Fruit fly (Drosophila melanogaster) whole organism, embryonic: ENCODE results near the gene Mst36Fb.

Experiments
- ATbp ChIP-seq: fragments of 200-800 bp; sonication (Bioruptor generic); optimal IDR thresholded peaks from 2 replicates; lab custom pipeline; 2017; ENCODE audit warnings: missing biosample characterization, mild to moderate bottlenecking, missing genetic modification characterization, missing genetic modification reagents
- Awh ChIP-seq: fragments of 200-800 bp; sonication (Bioruptor generic); IDR thresholded peaks from 2 replicates; pipeline ENCODE4, ENCODE4 v1.3.6; 2022; ENCODE audit warnings: missing biosample characterization, missing genetic modification characterization
- BtbVII ChIP-seq: fragments of 200-800 bp; sonication (Bioruptor generic); optimal IDR thresholded peaks from 3 replicates; lab custom pipeline; 2017; ENCODE audit warnings: missing biosample characterization, mild to moderate bottlenecking, missing genetic modification characterization
- CG10147 ChIP-seq: fragments of 200-800 bp; sonication (Bioruptor generic); optimal IDR thresholded peaks from 2 replicates; lab custom pipeline; 2019; ENCODE audit warnings: missing biosample characterization, mild to moderate bottlenecking, missing genetic modification characterization, moderate library complexity
- CG10959 ChIP-seq: fragments of 200-800 bp; sonication (Bioruptor generic); IDR thresholded peaks from 2 replicates; pipeline ENCODE4 v1.3.6; 2022; ENCODE audit warnings: missing biosample characterization, missing genetic modification characterization
- CG11456 ChIP-seq: fragments of 200-800 bp; sonication (Bioruptor generic); IDR thresholded peaks from 3 replicates; pipeline ENCODE4 v1.3.6; 2022; ENCODE audit warnings: missing biosample characterization, missing genetic modification characterization
- CG17359 ChIP-seq: fragments of 200-800 bp; sonication (Bioruptor generic); optimal IDR thresholded peaks from 3 replicates; lab custom pipeline; 2018; ENCODE audit warnings: missing biosample characterization, mild to moderate bottlenecking, missing genetic modification characterization, moderate library complexity
- CG17568 ChIP-seq: fragments of 200-800 bp; sonication (Bioruptor generic); optimal IDR thresholded peaks from 2 replicates; lab custom pipeline; 2018; ENCODE audit warnings: missing biosample characterization, mild to moderate bottlenecking, missing genetic modification characterization, moderate library complexity
- CG18599 ChIP-seq: fragments of 200-800 bp; sonication (Bioruptor generic); optimal IDR thresholded peaks from 3 replicates; lab custom pipeline; 2017; ENCODE audit warnings: missing biosample characterization, missing genetic modification characterization, mild to moderate bottlenecking, moderate library complexity, missing genetic modification reagents
- CG2712 ChIP-seq: fragments of 200-800 bp; optimal IDR thresholded peaks from 3 replicates; lab custom pipeline; 2019; ENCODE audit warnings: missing biosample characterization, mild to moderate bottlenecking, missing genetic modification characterization, moderate library complexity
- CG30403 ChIP-seq: fragments of 200-800 bp; sonication (Bioruptor generic); optimal IDR thresholded peaks from 3 replicates; lab custom pipeline; 2016; ENCODE audit warnings: missing biosample characterization, missing genetic modification characterization
- CG31365 ChIP-seq: fragments of 200-800 bp; sonication (Bioruptor generic); optimal IDR thresholded peaks from 2 replicates; lab custom pipeline; 2018; ENCODE audit warnings: missing biosample characterization, mild to moderate bottlenecking, missing genetic modification characterization
- CG3838 ChIP-seq: fragments of 200-800 bp; sonication (Bioruptor generic); optimal IDR thresholded peaks from 3 replicates; lab custom pipeline; 2016; ENCODE audit warnings: missing biosample characterization, missing genetic modification characterization
- CG7271 ChIP-seq: fragments of 200-800 bp; sonication (Bioruptor generic); optimal IDR thresholded peaks from 2 replicates; lab custom pipeline; 2018; ENCODE audit warnings: missing biosample characterization, mild to moderate bottlenecking, missing genetic modification characterization, moderate library complexity
- CkIIα-i1 ChIP-seq: fragments of 200-800 bp; sonication (Bioruptor generic); IDR thresholded peaks from 2 replicates; pipeline ENCODE4 v1.3.6; 2022; ENCODE audit warnings: missing biosample characterization, missing genetic modification characterization
- Dp ChIP-seq: fragments of 200-800 bp; sonication (Bioruptor generic); optimal IDR thresholded peaks from 2 replicates; lab custom pipeline; 2018; ENCODE audit warnings: missing biosample characterization, mild to moderate bottlenecking, missing genetic modification characterization, moderate library complexity
- Drgx ChIP-seq: fragments of 200-800 bp; sonication (Bioruptor generic); IDR thresholded peaks from 2 replicates; pipeline ENCODE4 v1.3.6; 2022; ENCODE audit warnings: missing biosample characterization, missing genetic modification characterization
- E2f2 ChIP-seq: fragments of 200-800 bp; sonication (Bioruptor generic); IDR thresholded peaks from 2 replicates; pipeline ENCODE4 v1.3.6; 2022; ENCODE audit warnings: missing biosample characterization, missing genetic modification characterization
- Gug ChIP-seq: fragments of 200-800 bp; sonication (Bioruptor generic); IDR thresholded peaks from 4 replicates; pipeline ENCODE4 v1.3.6; 2022; ENCODE audit warnings: missing biosample characterization, missing genetic modification characterization
- Hmr ChIP-seq: fragments of 200-800 bp; sonication (Bioruptor generic); optimal IDR thresholded peaks from 3 replicates; lab custom pipeline; 2017; ENCODE audit warnings: mild to moderate bottlenecking, missing biosample characterization, missing genetic modification reagents, missing genetic modification characterization
- Jarid2 ChIP-seq: fragments of 200-800 bp; sonication (Bioruptor generic); optimal IDR thresholded peaks from 3 replicates; lab custom pipeline; 2017; ENCODE audit warnings: mild to moderate bottlenecking, missing biosample characterization, missing genetic modification reagents, missing genetic modification characterization
- Nf-YA ChIP-seq: fragments of 200-800 bp; sonication (Bioruptor generic); IDR thresholded peaks from 2 replicates; pipeline ENCODE4 v1.3.6; 2022; ENCODE audit warnings: missing biosample characterization, missing genetic modification characterization
- Rfx ChIP-seq: fragments of 200-800 bp; sonication (Bioruptor generic); IDR thresholded peaks from 2 replicates; pipeline ENCODE4 v1.3.6; 2022; ENCODE audit warnings: missing biosample characterization, missing genetic modification characterization
- Taf1 ChIP-seq: fragments of 200-800 bp; sonication (Bioruptor generic); IDR thresholded peaks from 2 replicates; pipeline ENCODE4 v1.3.6; 2022; ENCODE audit warnings: missing biosample characterization, missing genetic modification characterization
- aop ChIP-seq: fragments of 200-800 bp; sonication (Bioruptor generic); IDR thresholded peaks from 2 replicates; pipeline ENCODE4 v1.3.6; 2022; ENCODE audit warnings: missing biosample characterization, missing genetic modification characterization
- az2 ChIP-seq: fragments of 200-800 bp; sonication (Bioruptor generic); optimal IDR thresholded peaks from 3 replicates; lab custom pipeline; 2016; ENCODE audit warnings: missing biosample characterization, missing genetic modification characterization
- bigmax ChIP-seq: fragments of 200-800 bp; sonication (Bioruptor generic); optimal IDR thresholded peaks from 2 replicates; lab custom pipeline; 2018; ENCODE audit warnings: missing biosample characterization, mild to moderate bottlenecking, missing genetic modification characterization
- caup ChIP-seq: fragments of 200-800 bp; sonication (Bioruptor generic); optimal IDR thresholded peaks from 3 replicates; lab custom pipeline; 2017; ENCODE audit warnings: missing biosample characterization, mild to moderate bottlenecking, missing genetic modification characterization, moderate library complexity; ENCODE audit not compliant: severe bottlenecking
- ci ChIP-seq: fragments of 200-800 bp; sonication (Bioruptor generic); IDR thresholded peaks from 3 replicates; pipeline ENCODE4 v1.3.6; 2022; ENCODE audit warnings: missing biosample characterization, missing genetic modification characterization
- crol ChIP-seq: fragments of 200-800 bp; sonication (Bioruptor generic); IDR thresholded peaks from 2 replicates; pipeline ENCODE4 v1.3.6; 2022; ENCODE audit warnings: missing biosample characterization, missing genetic modification characterization
- dati ChIP-seq: fragments of 200-800 bp; sonication (Bioruptor generic); IDR thresholded peaks from 2 replicates; pipeline ENCODE4 v1.3.6; 2022; ENCODE audit warnings: missing biosample characterization, missing genetic modification characterization
- gem ChIP-seq: fragments of 200-800 bp; sonication (Bioruptor generic); optimal IDR thresholded peaks from 2 replicates; lab custom pipeline; 2019; ENCODE audit warnings: missing biosample characterization, mild to moderate bottlenecking, missing genetic modification characterization, moderate library complexity
- gfzf ChIP-seq: fragments of 200-800 bp; sonication (Bioruptor generic); optimal IDR thresholded peaks from 2 replicates; lab custom pipeline; 2016; ENCODE audit warnings: missing biosample characterization, mild to moderate bottlenecking, missing genetic modification characterization, moderate library complexity
- grn ChIP-seq: fragments of 200-800 bp; sonication (Bioruptor generic); optimal IDR thresholded peaks from 3 replicates; lab custom pipeline; 2017; ENCODE audit warnings: missing biosample characterization, missing genetic modification characterization
- hkb ChIP-seq, 2 experiments: fragments of 200-800 bp in 1 of 2; fragments of >200 bp in 1 of 2; sonication (Bioruptor generic) in 1 of 2; IDR thresholded peaks in 1 of 2; optimal IDR thresholded peaks in 1 of 2; 2 replicates each; pipeline versions ENCODE4 v1.3.6 to Lab custom; 2017 to 2022; ENCODE audit warnings: missing biosample characterization in 1 of 2, missing genetic modification characterization in 1 of 2
- jing ChIP-seq: fragments of 200-800 bp; sonication (Bioruptor generic); optimal IDR thresholded peaks from 2 replicates; lab custom pipeline; 2018; ENCODE audit warnings: missing biosample characterization, mild to moderate bottlenecking, missing genetic modification characterization
- kni ChIP-seq: fragments of 200-800 bp; sonication (Bioruptor generic); optimal IDR thresholded peaks from 3 replicates; lab custom pipeline; 2017; ENCODE audit warnings: mild to moderate bottlenecking, missing biosample characterization, missing genetic modification reagents, missing genetic modification characterization
- mirr ChIP-seq: fragments of 200-800 bp; sonication (Bioruptor generic); optimal IDR thresholded peaks from 3 replicates; lab custom pipeline; 2018; ENCODE audit warnings: missing biosample characterization, mild to moderate bottlenecking, missing genetic modification characterization
- prd ChIP-seq, 3 experiments: fragments of >200 bp in 2 of 3; fragments of 200-800 bp in 1 of 3; sonication (Bioruptor generic) in 1 of 3; optimal IDR thresholded peaks in 2 of 3; IDR thresholded peaks in 1 of 3; 2 replicates in 2 of 3; 3 replicates in 1 of 3; pipeline versions ENCODE4 v1.3.6 to Lab custom; 2017 to 2022; ENCODE audit warnings: missing biosample characterization in 1 of 3, missing genetic modification characterization in 1 of 3
- scrt ChIP-seq: fragments of 200-800 bp; sonication (Bioruptor generic); optimal IDR thresholded peaks from 2 replicates; lab custom pipeline; 2018; ENCODE audit warnings: missing biosample characterization, mild to moderate bottlenecking, missing genetic modification characterization, moderate library complexity
- seq ChIP-seq: fragments of 200-800 bp; sonication (Bioruptor generic); IDR thresholded peaks from 2 replicates; pipeline ENCODE4 v1.3.6; 2022; ENCODE audit warnings: missing biosample characterization, missing genetic modification characterization
- sisA ChIP-seq: fragments of 200-800 bp; sonication (Bioruptor generic); IDR thresholded peaks from 2 replicates; pipeline ENCODE4 v1.3.6; 2022; ENCODE audit warnings: missing biosample characterization, missing genetic modification characterization
- vfl ChIP-seq: fragments of 200-800 bp; sonication (Bioruptor generic); optimal IDR thresholded peaks from 2 replicates; lab custom pipeline; 2016; ENCODE audit warnings: missing biosample characterization, missing genetic modification characterization
- vvl ChIP-seq: fragments of 200-800 bp; sonication (Bioruptor generic); IDR thresholded peaks from 2 replicates; pipeline ENCODE4 v1.3.6; 2022; ENCODE audit warnings: missing biosample characterization, missing genetic modification characterization
- zen ChIP-seq: fragments of 200-800 bp; sonication (Bioruptor generic); optimal IDR thresholded peaks from 3 replicates; lab custom pipeline; 2018; ENCODE audit warnings: missing biosample characterization, mild to moderate bottlenecking, missing genetic modification characterization, moderate library complexity
- zfh1 ChIP-seq: fragments of 200-800 bp; sonication (Bioruptor generic); IDR thresholded peaks from 3 replicates; pipeline ENCODE4 v1.3.6; 2022; ENCODE audit warnings: missing biosample characterization, missing genetic modification characterization

Mst36Fb gene

dm6 chr2L:18717365-18718011, 42.6 kb upstream of the Mst36Fb start (continued):
- TF ChIP-seq CkIIα-i1 (GFP tag; lab: Robert Waterston, UW) (no peak), CG7271 (tag; lab: Kevin White, UChicago) (no peak), Rfx (GFP tag; lab: Robert Waterston, UW) (peak; percentile 19; the same call in 1 of the 2 replicates), ATbp (GFP tag; lab: Kevin White, UChicago) (peak; percentile 76), CG18599 (GFP tag; lab: Kevin White, UChicago) (peak; percentile 22), caup (GFP tag; lab: Kevin White, UChicago) (peak; percentile 18), aop (GFP tag; lab: Robert Waterston, UW) (0 out of 2 replicates have a peak, but pooled peaks have one; percentile 34), vfl (GFP tag; lab: Kevin White, UChicago) (no peak), crol (peak; percentile 74), BtbVII (GFP tag; lab: Kevin White, UChicago) (peak; percentile 47), Drgx (GFP tag; lab: Robert Waterston, UW) (peak; percentile 32; the same call in 1 of the 2 replicates), CG31365 (tag; lab: Kevin White, UChicago) (no peak), CG10959 (GFP tag; lab: Robert Waterston, UW) (no peak), gem (peak; percentile 15), sisA (peak; percentile 30), ci (0 out of 3 replicates have a peak, but pooled peaks have one; percentile 33), gfzf (GFP tag; lab: Kevin White, UChicago) (no peak), CG17568 (no peak), CG17359 (tag; lab: Kevin White, UChicago) (peak; percentile 18), zen (no peak), CG30403 (GFP tag; lab: Kevin White, UChicago) (peak; percentile 11), Taf1 (no peak), Nf-YA (GFP tag; lab: Robert Waterston, UW) (0 out of 2 replicates have a peak, but pooled peaks have one; percentile 18), prd (optimal IDR thresholded peaks at IDR 0.05; lab: Kevin White, UChicago) (no peak), prd (GFP tag; IDR thresholded peaks at IDR 0.05; lab: Robert Waterston, UW) (no peak), kni (GFP tag; lab: Kevin White, UChicago) (peak; percentile 36), az2 (GFP tag; lab: Kevin White, UChicago) (peak; percentile 1), Gug (no peak), scrt (no peak), Dp (GFP tag; lab: Kevin White, UChicago) (no peak), Jarid2 (GFP tag; lab: Kevin White, UChicago) (peak; percentile 2), mirr (peak; percentile 20), Awh (GFP tag; lab: Robert Waterston, UW) (0 out of 2 replicates have a peak, but pooled peaks have one; percentile 18), hkb (optimal IDR thresholded peaks at IDR 0.05; lab: Kevin White, UChicago) (no peak), hkb (GFP tag; IDR thresholded peaks at IDR 0.05; lab: Robert Waterston, UW) (0 out of 2 replicates have a peak, but pooled peaks have one; percentile 9), seq (GFP tag; lab: Robert Waterston, UW) (peak; percentile 41; the same call in 1 of the 2 replicates), jing (GFP tag; lab: Kevin White, UChicago) (peak; percentile 19), CG3838 (GFP tag; lab: Kevin White, UChicago) (no peak), CG11456 (GFP tag; lab: Robert Waterston, UW) (peak; percentile 34; the same call in 1 of the 3 replicates), CG10147 (GFP tag; lab: Kevin White, UChicago) (no peak), Hmr (GFP tag; lab: Kevin White, UChicago) (peak; percentile 9), bigmax (GFP tag; lab: Kevin White, UChicago) (no peak), vvl (GFP tag; lab: Robert Waterston, UW) (peak; percentile 21; the same call in 1 of the 2 replicates), dati (no peak), E2f2 (GFP tag; lab: Robert Waterston, UW) (0 out of 2 replicates have a peak, but pooled peaks have one; percentile 10), CG2712 (tag; lab: Kevin White, UChicago) (peak; percentile 31), grn (GFP tag; lab: Kevin White, UChicago) (peak; percentile 45), zfh1 (GFP tag; lab: Robert Waterston, UW) (no peak)
